Worm (Caenorhabditis elegans) whole organism, L1 larva: ENCODE results near the gene cosa-1.
A peak's percentile ranks its signal among the peaks of the same experiment; 100 is the strongest.

Experiments
- C04F5.9 ChIP-seq: sonication (generic microtip); optimal IDR thresholded peaks from 2 replicates; lab custom pipeline; 2016; ENCODE audit warnings: missing genetic modification characterization, missing compliant biosample characterization
- C16A3.4 ChIP-seq: fragments of 150-350 bp; optimal IDR thresholded peaks from 2 replicates; lab custom pipeline; 2014; ENCODE audit warnings: missing biosample characterization, missing genetic modification characterization
- C34B4.2 ChIP-seq: sonication (generic microtip); optimal IDR thresholded peaks from 2 replicates; lab custom pipeline; 2017; ENCODE audit warnings: mild to moderate bottlenecking, missing genetic modification characterization, missing compliant biosample characterization
- Y116A8C.19 ChIP-seq: sonication (generic microtip); optimal IDR thresholded peaks from 2 replicates; lab custom pipeline; 2016; ENCODE audit warnings: missing compliant biosample characterization, missing genetic modification characterization, borderline replicate concordance
- alr-1 ChIP-seq: fragments of 200-800 bp; sonication (Bioruptor generic); optimal IDR thresholded peaks from 2 replicates; lab custom pipeline; 2018; ENCODE audit warnings: borderline replicate concordance, mild to moderate bottlenecking, missing genetic modification characterization, missing compliant biosample characterization
- ceh-63 ChIP-seq: fragments of 200-800 bp; sonication (Bioruptor generic); optimal IDR thresholded peaks from 2 replicates; lab custom pipeline; 2018; ENCODE audit warnings: mild to moderate bottlenecking, missing genetic modification characterization, missing compliant biosample characterization
- ceh-88 ChIP-seq: fragments of 200-800 bp; sonication (Bioruptor generic); IDR thresholded peaks from 2 replicates; pipeline ENCODE4 v1.3.6; 2022; ENCODE audit warnings: missing genetic modification characterization, missing compliant biosample characterization
- ceh-90 ChIP-seq: sonication (generic microtip); optimal IDR thresholded peaks from 2 replicates; lab custom pipeline; 2016; ENCODE audit warnings: missing genetic modification characterization, missing compliant biosample characterization
- ces-1 ChIP-seq: fragments of 150-350 bp; optimal IDR thresholded peaks from 2 replicates; lab custom pipeline; 2014; ENCODE audit warnings: missing biosample characterization, missing genetic modification reagents, missing genetic modification characterization
- dpl-1 ChIP-seq, 3 experiments: fragments of 150-350 bp in 2 of 3; sonication (generic microtip) in 1 of 3; optimal IDR thresholded peaks; 2 replicates each; lab custom pipeline; 2014 to 2017; ENCODE audit warnings: missing biosample characterization in 3 of 3, missing genetic modification characterization in 3 of 3, missing genetic modification reagents in 3 of 3
- efl-3 ChIP-seq: fragments of 200-800 bp; sonication (Bioruptor generic); optimal IDR thresholded peaks from 2 replicates; lab custom pipeline; 2018; ENCODE audit warnings: mild to moderate bottlenecking, missing genetic modification characterization, missing compliant biosample characterization
- egl-13 ChIP-seq: sonication (generic microtip); optimal IDR thresholded peaks from 2 replicates; lab custom pipeline; 2016; ENCODE audit warnings: missing genotype, missing genetic modification reagents, missing genetic modification characterization, missing compliant biosample characterization
- egl-27 ChIP-seq, 2 experiments: fragments of 150-350 bp in 1 of 2; sonication (generic microtip); optimal IDR thresholded peaks; 3 replicates each; lab custom pipeline; 2017 to 2018; ENCODE audit warnings: missing biosample characterization in 2 of 2, missing genetic modification characterization in 2 of 2, missing genetic modification reagents in 2 of 2
- elt-2 ChIP-seq: sonication (generic microtip); optimal IDR thresholded peaks from 2 replicates; lab custom pipeline; 2016; ENCODE audit warnings: missing genetic modification characterization, mild to moderate bottlenecking, inconsistent platforms, missing compliant biosample characterization, missing genetic modification reagents
- elt-3 ChIP-seq, 6 experiments: fragments of 150-350 bp in 1 of 6; sonication (generic microtip); optimal IDR thresholded peaks; 2 replicates each; lab custom pipeline; 2017 to 2018; ENCODE audit warnings: missing biosample characterization in 6 of 6, missing genetic modification characterization in 6 of 6, inconsistent platforms in 1 of 6
- ets-5 ChIP-seq: fragments of 200-800 bp; sonication (Bioruptor generic); IDR thresholded peaks from 2 replicates; pipeline ENCODE4 v1.3.6; 2022; ENCODE audit warnings: missing genetic modification characterization, missing compliant biosample characterization
- grh-1 ChIP-seq: fragments of 200-800 bp; sonication (Bioruptor generic); IDR thresholded peaks from 2 replicates; pipeline ENCODE4 v1.3.6; 2022; ENCODE audit warnings: missing genetic modification reagents, missing genetic modification characterization, missing compliant biosample characterization
- hlh-4 ChIP-seq: sonication (generic microtip); optimal IDR thresholded peaks from 2 replicates; lab custom pipeline; 2016; ENCODE audit warnings: mild to moderate bottlenecking, missing genetic modification characterization, missing compliant biosample characterization
- jun-1 ChIP-seq: fragments of 150-350 bp; optimal IDR thresholded peaks from 2 replicates; lab custom pipeline; 2014; ENCODE audit warnings: missing biosample characterization, missing genetic modification reagents, missing genetic modification characterization
- lin-13 ChIP-seq: fragments of 150-350 bp; optimal IDR thresholded peaks from 2 replicates; lab custom pipeline; 2014; ENCODE audit warnings: missing biosample characterization, missing genetic modification reagents, missing genetic modification characterization
- lin-14 ChIP-seq: fragments of 200-800 bp; sonication (Bioruptor generic); optimal IDR thresholded peaks from 2 replicates; lab custom pipeline; 2018; ENCODE audit warnings: mild to moderate bottlenecking, missing genetic modification characterization, moderate library complexity, missing compliant biosample characterization
- lin-39 ChIP-seq: fragments of 150-350 bp; optimal IDR thresholded peaks from 2 replicates; lab custom pipeline; 2014; ENCODE audit warnings: missing biosample characterization, missing genetic modification reagents, missing genetic modification characterization
- lir-3 ChIP-seq: sonication (generic microtip); optimal IDR thresholded peaks from 2 replicates; lab custom pipeline; 2016; ENCODE audit warnings: mild to moderate bottlenecking, missing genetic modification characterization, moderate library complexity, missing compliant biosample characterization; ENCODE audit not compliant: poor library complexity
- lsy-2 ChIP-seq, 2 experiments: fragments of 150-350 bp; optimal IDR thresholded peaks; 2 replicates each; lab custom pipeline; 2014; ENCODE audit warnings: missing biosample characterization in 2 of 2, missing genetic modification characterization in 2 of 2
- mab-9 ChIP-seq: fragments of 200-800 bp; sonication (Bioruptor generic); IDR thresholded peaks from 2 replicates; pipeline ENCODE4 v1.3.6; 2022; ENCODE audit warnings: missing genetic modification reagents, missing genetic modification characterization, missing compliant biosample characterization
- mef-2 ChIP-seq: fragments of 150-350 bp; optimal IDR thresholded peaks from 2 replicates; lab custom pipeline; 2014; ENCODE audit warnings: missing biosample characterization, missing genetic modification characterization
- nhr-11 ChIP-seq: fragments of 150-350 bp; optimal IDR thresholded peaks from 2 replicates; lab custom pipeline; 2014; ENCODE audit warnings: missing biosample characterization, missing genetic modification characterization
- nhr-19 ChIP-seq: fragments of 200-800 bp; sonication (Bioruptor generic); conservative IDR thresholded peaks from 2 replicates; pipeline ENCODE4 v1.3.6; 2022; ENCODE audit warnings: missing genetic modification characterization, missing compliant biosample characterization
- nhr-20 ChIP-seq: sonication (generic microtip); optimal IDR thresholded peaks from 2 replicates; lab custom pipeline; 2016; ENCODE audit warnings: mild to moderate bottlenecking, missing genetic modification characterization, missing compliant biosample characterization
- nhr-237 ChIP-seq: fragments of 150-350 bp; optimal IDR thresholded peaks from 2 replicates; lab custom pipeline; 2014; ENCODE audit warnings: missing biosample characterization, missing genetic modification characterization
- nhr-47 ChIP-seq: sonication (generic microtip); optimal IDR thresholded peaks from 2 replicates; lab custom pipeline; 2016; ENCODE audit warnings: mild to moderate bottlenecking, missing genetic modification characterization, moderate library complexity, missing compliant biosample characterization
- nhr-71 ChIP-seq: sonication (generic microtip); optimal IDR thresholded peaks from 2 replicates; lab custom pipeline; 2016; ENCODE audit warnings: mild to moderate bottlenecking, missing genetic modification characterization, moderate library complexity, missing compliant biosample characterization
- nhr-76 ChIP-seq: sonication (generic microtip); optimal IDR thresholded peaks from 2 replicates; lab custom pipeline; 2017; ENCODE audit warnings: missing biosample characterization, missing genetic modification characterization
- nhr-77 ChIP-seq: fragments of 150-350 bp; optimal IDR thresholded peaks from 2 replicates; lab custom pipeline; 2014; ENCODE audit warnings: missing biosample characterization, missing genetic modification characterization
- nhr-84 ChIP-seq: sonication (generic microtip); optimal IDR thresholded peaks from 2 replicates; lab custom pipeline; 2017; ENCODE audit warnings: missing biosample characterization, missing genetic modification characterization
- nhr-90 ChIP-seq: sonication (generic microtip); optimal IDR thresholded peaks from 2 replicates; lab custom pipeline; 2016; ENCODE audit warnings: mild to moderate bottlenecking, missing genetic modification characterization, missing compliant biosample characterization; ENCODE audit not compliant: poor library complexity
- pag-3 ChIP-seq: sonication (generic microtip); optimal IDR thresholded peaks from 2 replicates; lab custom pipeline; 2017; ENCODE audit warnings: missing genetic modification characterization, mild to moderate bottlenecking, missing compliant biosample characterization, antibody characterized with exemption, borderline replicate concordance; ENCODE audit not compliant: insufficient read depth
- pqm-1 ChIP-seq: sonication (generic microtip); optimal IDR thresholded peaks from 3 replicates; lab custom pipeline; 2017; ENCODE audit warnings: missing biosample characterization, missing genetic modification characterization
- skn-1 ChIP-seq: fragments of 150-350 bp; optimal IDR thresholded peaks from 2 replicates; lab custom pipeline; 2014; ENCODE audit warnings: missing biosample characterization, missing genetic modification characterization
- sox-4 ChIP-seq: sonication (generic microtip); optimal IDR thresholded peaks from 2 replicates; lab custom pipeline; 2016; ENCODE audit warnings: missing genetic modification characterization, missing compliant biosample characterization
- sptf-1 ChIP-seq: fragments of 150-350 bp; optimal IDR thresholded peaks from 2 replicates; lab custom pipeline; 2014; ENCODE audit warnings: missing biosample characterization, missing genetic modification characterization
- sup-37 ChIP-seq: fragments of 200-800 bp; sonication (Bioruptor generic); optimal IDR thresholded peaks from 2 replicates; lab custom pipeline; 2018; ENCODE audit warnings: mild to moderate bottlenecking, missing genetic modification characterization, missing compliant biosample characterization
- swsn-7 ChIP-seq: sonication (generic microtip); optimal IDR thresholded peaks from 2 replicates; lab custom pipeline; 2016; ENCODE audit warnings: missing genetic modification characterization, missing compliant biosample characterization
- tlp-1 ChIP-seq: fragments of 150-350 bp; optimal IDR thresholded peaks from 2 replicates; lab custom pipeline; 2014; ENCODE audit warnings: missing biosample characterization, missing genetic modification characterization
- unc-130 ChIP-seq: fragments of 150-350 bp; optimal IDR thresholded peaks from 2 replicates; lab custom pipeline; 2017; ENCODE audit warnings: missing biosample characterization, missing genetic modification characterization, inconsistent platforms
- unc-30 ChIP-seq: sonication (generic microtip); optimal IDR thresholded peaks from 2 replicates; lab custom pipeline; 2017; ENCODE audit warnings: missing biosample characterization, missing genetic modification characterization
- unc-86 ChIP-seq: sonication (generic microtip); optimal IDR thresholded peaks from 2 replicates; lab custom pipeline; 2016; ENCODE audit warnings: missing genetic modification characterization, missing compliant biosample characterization
- xbp-1 ChIP-seq: sonication (generic microtip); optimal IDR thresholded peaks from 2 replicates; lab custom pipeline; 2016; ENCODE audit warnings: missing genetic modification characterization, missing compliant biosample characterization
- zag-1 ChIP-seq: fragments of 150-350 bp; optimal IDR thresholded peaks from 2 replicates; lab custom pipeline; 2014; ENCODE audit warnings: missing biosample characterization, missing genetic modification characterization
- zip-4 ChIP-seq: fragments of 200-800 bp; sonication (Bioruptor generic); optimal IDR thresholded peaks from 2 replicates; lab custom pipeline; 2018; ENCODE audit warnings: mild to moderate bottlenecking, missing genetic modification characterization, moderate library complexity, missing compliant biosample characterization
- ztf-4 ChIP-seq: fragments of 150-350 bp; optimal IDR thresholded peaks from 2 replicates; lab custom pipeline; 2014; ENCODE audit warnings: missing biosample characterization, missing genetic modification characterization

The cosa-1 gene

DNA sequence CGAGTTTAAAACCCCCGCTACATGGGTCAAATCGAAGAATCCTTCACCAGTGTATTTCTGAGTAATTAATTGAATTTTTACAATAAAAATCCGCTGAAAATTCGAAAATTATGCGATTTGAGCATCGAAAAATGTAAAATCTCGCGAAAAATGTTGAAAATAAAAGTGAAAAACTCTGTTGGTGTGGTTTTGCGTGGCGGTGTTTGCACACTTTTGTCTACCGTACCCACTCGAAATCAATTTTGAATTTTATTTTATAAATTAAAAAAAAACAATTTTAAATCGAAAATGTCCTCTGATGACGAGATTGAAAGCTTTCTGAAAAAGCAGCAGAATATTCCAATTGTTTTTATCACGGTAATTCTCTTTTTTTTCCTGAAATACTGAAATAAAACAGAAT is 54.9 kb downstream of the cosa-1 start, which contains the start of gene Y71H2AM.6 (continued):
- peak; percentile 46 for TF ChIP-seq nhr-19
- TF ChIP-seq lsy-2 (tag; optimal IDR thresholded peaks at IDR 0.05; lab: Kevin White, UChicago) = peak; percentile 99
- TF ChIP-seq nhr-77 (tag; lab: Kevin White, UChicago) = no peak
- TF ChIP-seq skn-1 (tag; lab: Kevin White, UChicago) = peak; percentile 18
- TF ChIP-seq sup-37 (GFP tag; lab: Kevin White, UChicago) = no peak
- TF ChIP-seq egl-27 (tag; optimal IDR thresholded peaks at IDR 0.05; lab: Kevin White, UChicago) = no peak
- peak; percentile 59 to 81 (median 67) for TF ChIP-seq dpl-1 (GFP tag; optimal IDR thresholded peaks at IDR 0.05; lab: Kevin White, UChicago)
- TF ChIP-seq tlp-1 (tag; lab: Kevin White, UChicago) = no peak
- TF ChIP-seq swsn-7 (tag; lab: Kevin White, UChicago) = peak; percentile 57
- TF ChIP-seq alr-1 (tag; lab: Kevin White, UChicago) = no peak
- TF ChIP-seq ztf-4 (tag; lab: Kevin White, UChicago) = no peak
- TF ChIP-seq lin-13 (GFP tag; lab: Kevin White, UChicago) = no peak
- peak in 1 of 6 experiments; percentile 4 for TF ChIP-seq elt-3 (tag; optimal IDR thresholded peaks at IDR 0.05; lab: Kevin White, UChicago)
- no peak for TF ChIP-seq sox-4
- TF ChIP-seq nhr-84 (tag; lab: Kevin White, UChicago) = no peak
- no peak for TF ChIP-seq pqm-1
- TF ChIP-seq ets-5 (GFP tag; lab: Robert Waterston, UW) = no peak
- TF ChIP-seq mab-9 (GFP tag; lab: Robert Waterston, UW) = no peak
- TF ChIP-seq unc-86 (tag; lab: Kevin White, UChicago) = peak; percentile 35
- peak; percentile 57 for TF ChIP-seq xbp-1
- peak; percentile 36 for TF ChIP-seq C04F5.9 (tag; lab: Kevin White, UChicago)
- no peak for TF ChIP-seq ceh-88 (GFP tag; lab: Robert Waterston, UW)
- TF ChIP-seq elt-2 (tag; lab: Kevin White, UChicago) = no peak
- TF ChIP-seq nhr-71 (tag; lab: Kevin White, UChicago) = peak; percentile 59
- TF ChIP-seq lin-39 = peak; percentile 39
- TF ChIP-seq ces-1 (GFP tag; lab: Kevin White, UChicago) = no peak
- no peak for TF ChIP-seq unc-30
- TF ChIP-seq nhr-90 (tag; lab: Kevin White, UChicago) = peak; percentile 38
- no peak for TF ChIP-seq C34B4.2 (tag; lab: Kevin White, UChicago)
- no peak for TF ChIP-seq mef-2 (tag; lab: Kevin White, UChicago)
- no peak for TF ChIP-seq nhr-237 (tag; lab: Kevin White, UChicago)
- no peak for TF ChIP-seq nhr-76 (tag; lab: Kevin White, UChicago)
- peak; percentile 44 for TF ChIP-seq unc-130 (tag; lab: Kevin White, UChicago)
- TF ChIP-seq nhr-11 (tag; lab: Kevin White, UChicago) = no peak
- TF ChIP-seq zag-1 (tag; lab: Kevin White, UChicago) = no peak
- no peak for TF ChIP-seq egl-13 (tag; lab: Kevin White, UChicago)
- no peak for TF ChIP-seq ceh-63 (GFP tag; lab: Kevin White, UChicago)
- TF ChIP-seq lir-3 (tag; lab: Kevin White, UChicago) = no peak
- TF ChIP-seq sptf-1 (tag; lab: Kevin White, UChicago) = no peak
- no peak for TF ChIP-seq pag-3 (tag; lab: Kevin White, UChicago)
- TF ChIP-seq nhr-20 = peak; percentile 39
- no peak for TF ChIP-seq jun-1 (tag; lab: Kevin White, UChicago)
- TF ChIP-seq Y116A8C.19 (tag; lab: Kevin White, UChicago) = no peak
- no peak for TF ChIP-seq zip-4
- no peak for TF ChIP-seq efl-3
- peak; percentile 44 for TF ChIP-seq C16A3.4 (tag; lab: Kevin White, UChicago)
- peak; percentile 69 for TF ChIP-seq nhr-47 (tag; lab: Kevin White, UChicago)
- TF ChIP-seq grh-1 (GFP tag; lab: Robert Waterston, UW) = no peak
- no peak for TF ChIP-seq ceh-90 (tag; lab: Kevin White, UChicago)
- TF ChIP-seq lin-14 = peak; percentile 41
- no peak for TF ChIP-seq hlh-4 (tag; lab: Kevin White, UChicago)
- TF ChIP-seq, all 84 proteins: peak for 33
